Fruit fly (Drosophila melanogaster) whole organism: Measurements from ENCODE around the gene Galphai.

Experiments
- CG8478 ChIP-seq: fragments of >200 bp; optimal IDR thresholded peaks from 2 replicates; lab custom pipeline; 2018; ENCODE audit warnings: inconsistent platforms
- Dll ChIP-seq: fragments of >200 bp; optimal IDR thresholded peaks from 2 replicates; lab custom pipeline; 2017
- EcR ChIP-seq, 2 experiments: fragments of >200 bp; optimal IDR thresholded peaks; 2 replicates each; lab custom pipeline; 2017; ENCODE audit warnings: missing biosample characterization in 2 of 2, missing genetic modification characterization in 2 of 2, missing genetic modification reagents in 2 of 2
- pan ChIP-seq: fragments of >200 bp; optimal IDR thresholded peaks from 2 replicates; lab custom pipeline; 2017
- usp ChIP-seq: fragments of >200 bp; optimal IDR thresholded peaks from 2 replicates; lab custom pipeline; 2017; ENCODE audit warnings: missing biosample characterization, missing genetic modification characterization, mixed read lengths

dm6 chr3L:6925843-6926242 lies 54.0 kb downstream of the Galphai start:
- TF ChIP-seq CG8478: no peak
- TF ChIP-seq usp (GFP tag; lab: Kevin White, UChicago): no peak
- no peak for TF ChIP-seq EcR (GFP tag; optimal IDR thresholded peaks at IDR 0.05; lab: Kevin White, UChicago)
- no peak for TF ChIP-seq pan (lab: Kevin White, UChicago)
- TF ChIP-seq Dll (lab: Kevin White, UChicago): no peak
